Fruit fly (Drosophila melanogaster): Measurements from ENCODE around the gene mRpS26.
A peak's percentile ranks its signal among the peaks of the same experiment; 100 is the strongest.

Gene mRpS26

DNA sequence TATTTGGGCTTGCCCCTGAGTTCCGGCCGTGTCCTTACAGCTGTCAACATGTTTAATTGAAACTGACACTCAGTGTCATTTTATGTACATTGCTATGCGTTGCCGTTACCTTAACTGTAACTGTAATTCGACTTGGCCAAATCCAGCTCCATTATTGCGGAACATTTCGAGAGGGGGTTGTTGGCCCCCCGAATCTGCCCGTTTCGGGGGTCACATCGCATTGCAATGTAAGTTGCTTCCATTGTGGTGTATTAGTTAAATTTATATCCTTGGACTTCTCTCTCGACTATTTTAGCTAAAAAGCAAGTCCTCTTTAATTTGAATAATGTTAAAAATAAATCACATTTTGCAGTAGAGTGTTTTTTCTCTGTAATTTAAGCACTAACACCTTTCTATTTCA, 17.8 kb downstream of the mRpS26 start:
- TF ChIP-seq topi (GFP tag; optimal IDR thresholded peaks at IDR 0.05): no peak
- TF ChIP-seq cyc (GFP tag; optimal IDR thresholded peaks at IDR 0.05): no peak
- TF ChIP-seq CG6854 (GFP tag; optimal IDR thresholded peaks at IDR 0.05): no peak
- TF ChIP-seq CG10669 (GFP tag; optimal IDR thresholded peaks at IDR 0.05): no peak
- TF ChIP-seq esn (GFP tag; optimal IDR thresholded peaks at IDR 0.05): no peak
- TF ChIP-seq acj6 (GFP tag; optimal IDR thresholded peaks at IDR 0.05): no peak
- no peak for TF ChIP-seq CG34406 (GFP tag; optimal IDR thresholded peaks at IDR 0.05)

DNA sequence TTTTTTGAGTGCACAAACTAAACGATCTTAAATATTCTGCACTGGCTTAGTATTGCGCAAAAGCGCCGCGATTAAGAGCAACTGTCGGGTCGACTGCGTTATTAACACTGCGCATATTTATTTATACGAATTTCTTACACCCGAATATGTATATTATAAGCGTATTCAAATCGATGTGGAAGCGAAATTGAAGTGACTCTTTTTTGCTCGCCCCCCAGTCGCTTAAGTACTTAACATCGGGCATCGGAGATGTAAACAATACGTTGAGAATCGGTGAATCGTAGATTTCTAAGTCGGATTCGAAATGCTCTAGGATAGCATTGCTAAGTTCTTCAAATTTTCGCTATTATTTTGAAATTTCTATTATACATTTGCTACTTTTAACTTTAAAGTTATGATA, 26.2 kb downstream of the mRpS26 start, which contains the start of gene Cyp312a1:
Gene Cyp312a1, minus strand, starts transcription at position 101 of the 400 bp plus-strand sequence.
- TF ChIP-seq Hr38 (GFP tag; optimal IDR thresholded peaks at IDR 0.05): no peak
- no peak for TF ChIP-seq salr (GFP tag; optimal IDR thresholded peaks at IDR 0.05)
- TF ChIP-seq CG4318 (GFP tag; optimal IDR thresholded peaks at IDR 0.05): no peak
- TF ChIP-seq CG10631 (GFP tag; optimal IDR thresholded peaks at IDR 0.05): no peak
- no peak for TF ChIP-seq esn (GFP tag; optimal IDR thresholded peaks at IDR 0.05)
- no peak for TF ChIP-seq OdsH (GFP tag; optimal IDR thresholded peaks at IDR 0.05)
- no peak for TF ChIP-seq Eip78C (GFP tag)
- TF ChIP-seq CG6276 (GFP tag; optimal IDR thresholded peaks at IDR 0.05): no peak
- no peak for TF ChIP-seq pdm3 (GFP tag; optimal IDR thresholded peaks at IDR 0.05)
- TF ChIP-seq dac (GFP tag; optimal IDR thresholded peaks at IDR 0.05): no peak
- no peak for TF ChIP-seq CG6792 (GFP tag; optimal IDR thresholded peaks at IDR 0.05)
- TF ChIP-seq net (GFP tag; optimal IDR thresholded peaks at IDR 0.05): no peak
- no peak for TF ChIP-seq acj6 (GFP tag; optimal IDR thresholded peaks at IDR 0.05)
- TF ChIP-seq CG6854 (GFP tag; optimal IDR thresholded peaks at IDR 0.05): no peak
- no peak for TF ChIP-seq CG3032 (tag; optimal IDR thresholded peaks at IDR 0.05)
- no peak for TF ChIP-seq spab (GFP tag; optimal IDR thresholded peaks at IDR 0.05)
- no peak for TF ChIP-seq Ets21C (GFP tag; optimal IDR thresholded peaks at IDR 0.05)
- no peak for TF ChIP-seq Smox (GFP tag; optimal IDR thresholded peaks at IDR 0.05)

DNA sequence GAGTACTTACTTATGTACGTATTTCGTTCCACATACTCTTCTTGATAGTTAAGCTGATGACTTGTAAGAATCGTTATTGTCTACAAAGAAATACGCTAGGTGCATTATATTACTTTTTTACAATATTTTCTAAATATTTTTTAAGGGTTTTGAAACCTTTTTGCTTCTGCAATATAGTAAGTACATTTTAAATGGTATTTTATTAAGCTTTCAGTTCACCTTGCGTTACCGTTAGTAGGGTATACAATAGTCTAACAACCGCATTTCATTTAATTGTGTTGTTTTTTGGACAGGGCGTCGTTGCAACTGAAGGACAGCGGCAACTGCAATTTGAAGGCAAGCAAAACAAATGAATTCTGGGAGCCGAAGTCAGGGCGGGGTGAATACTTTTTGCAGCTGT, 30.8 kb downstream of the mRpS26 start:
- TF ChIP-seq Gug (GFP tag; IDR thresholded peaks at IDR 0.05): no peak
- peak; percentile 13 to 43 for TF ChIP-seq ss (GFP tag; optimal IDR thresholded peaks at IDR 0.05)
- peak; percentile 55 for TF ChIP-seq OdsH (GFP tag; optimal IDR thresholded peaks at IDR 0.05)
- peak; percentile 52 for TF ChIP-seq esn (GFP tag; optimal IDR thresholded peaks at IDR 0.05)
- TF ChIP-seq Sox102F (GFP tag; optimal IDR thresholded peaks at IDR 0.05): peak; percentile 48
- TF ChIP-seq fd59A (GFP tag; optimal IDR thresholded peaks at IDR 0.05): no peak
- peak; percentile 31 for TF ChIP-seq cyc (GFP tag; optimal IDR thresholded peaks at IDR 0.05)
- peak; percentile 61 for TF ChIP-seq pdm3 (GFP tag; optimal IDR thresholded peaks at IDR 0.05)
- TF ChIP-seq CG9139 (GFP tag; optimal IDR thresholded peaks at IDR 0.05): no peak
- peak; percentile 43 for TF ChIP-seq CG10669 (GFP tag; optimal IDR thresholded peaks at IDR 0.05)
- TF ChIP-seq CG7368 (GFP tag; optimal IDR thresholded peaks at IDR 0.05): peak; percentile 8
- TF ChIP-seq spab (GFP tag; optimal IDR thresholded peaks at IDR 0.05): no peak
- TF ChIP-seq Sox15 (GFP tag; optimal IDR thresholded peaks at IDR 0.05): peak; percentile 38
- TF ChIP-seq svp (GFP tag): peak; percentile 89
- TF ChIP-seq Hr39 (GFP tag; optimal IDR thresholded peaks at IDR 0.05): peak; percentile 29
- TF ChIP-seq dac (GFP tag; optimal IDR thresholded peaks at IDR 0.05): no peak
- TF ChIP-seq net (GFP tag; optimal IDR thresholded peaks at IDR 0.05): peak; percentile 30
- TF ChIP-seq CG11762 (GFP tag; optimal IDR thresholded peaks at IDR 0.05; ENCODE audit: insufficient read depth): no peak
- no peak for TF ChIP-seq CG11294 (GFP tag; IDR thresholded peaks at IDR 0.05)
- TF ChIP-seq Hr38 (GFP tag; optimal IDR thresholded peaks at IDR 0.05): no peak
- TF ChIP-seq CG4318 (GFP tag; optimal IDR thresholded peaks at IDR 0.05): no peak
- peak; percentile 27 for TF ChIP-seq CG6854 (GFP tag; optimal IDR thresholded peaks at IDR 0.05)
- TF ChIP-seq CG6276 (GFP tag; optimal IDR thresholded peaks at IDR 0.05): no peak
- peak; percentile 52 for TF ChIP-seq acj6 (GFP tag; optimal IDR thresholded peaks at IDR 0.05)
- TF ChIP-seq CG32006 (GFP tag; optimal IDR thresholded peaks at IDR 0.05): peak; percentile 3
- TF ChIP-seq CG8319 (GFP tag; optimal IDR thresholded peaks at IDR 0.05): peak; percentile 29
- no peak for TF ChIP-seq Lpt (GFP tag; optimal IDR thresholded peaks at IDR 0.05)
- TF ChIP-seq CG11902 (GFP tag; optimal IDR thresholded peaks at IDR 0.05): peak; percentile 33
- no peak for TF ChIP-seq CG1621 (tag; optimal IDR thresholded peaks at IDR 0.05)
- peak; percentile 31 for TF ChIP-seq Sox14 (GFP tag; optimal IDR thresholded peaks at IDR 0.05)
- peak; percentile 91 for TF ChIP-seq Eip78C (GFP tag)
- TF ChIP-seq fkh (GFP tag; optimal IDR thresholded peaks at IDR 0.05): no peak
- peak; percentile 68 for TF ChIP-seq Met (GFP tag; optimal IDR thresholded peaks at IDR 0.05)
- peak; percentile 11 for TF ChIP-seq vri (GFP tag; optimal IDR thresholded peaks at IDR 0.05)
- TF ChIP-seq CG8119 (GFP tag; IDR thresholded peaks at IDR 0.05): no peak
- peak; percentile 8 for TF ChIP-seq Blimp-1 (GFP tag; optimal IDR thresholded peaks at IDR 0.05)
- no peak for TF ChIP-seq Eip93F (GFP tag; optimal IDR thresholded peaks at IDR 0.05)
- TF ChIP-seq achi (GFP tag; optimal IDR thresholded peaks at IDR 0.05): peak; percentile 56
- peak; percentile 2 for TF ChIP-seq CG6792 (GFP tag; optimal IDR thresholded peaks at IDR 0.05)

Data from whole organism, prepupa.